Fruit fly (Drosophila melanogaster): ENCODE results near the gene Rsf1.
A peak's percentile ranks its signal among the peaks of the same experiment; 100 is the strongest.

The Rsf1 gene

DNA sequence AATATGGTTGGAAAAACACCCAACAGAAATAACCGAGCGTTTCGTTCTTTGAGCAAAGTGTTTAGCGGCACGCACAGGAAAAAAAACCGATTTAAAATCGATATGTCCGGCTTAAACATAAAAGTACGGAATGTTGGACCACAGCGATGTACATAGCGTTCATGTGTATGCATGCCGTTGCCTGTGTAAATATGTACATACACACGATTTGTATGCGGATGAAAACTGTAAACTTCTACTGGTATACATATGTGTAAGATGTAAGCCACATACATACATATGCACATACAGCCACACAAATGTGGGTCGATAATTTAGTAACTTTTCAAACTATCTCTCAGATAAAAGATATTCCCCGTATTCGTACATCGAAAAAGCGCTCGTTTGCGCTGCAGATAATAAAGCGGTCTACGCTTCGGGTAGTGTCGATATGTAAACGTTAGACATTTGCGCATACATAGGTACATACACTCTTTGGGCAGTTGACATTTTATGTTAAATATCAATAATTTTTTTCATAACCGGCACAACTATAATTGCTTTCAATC lies 13.6 kb downstream of the Rsf1 start (continued):
- TF ChIP-seq lilli (GFP tag; optimal IDR thresholded peaks at IDR 0.05) (no peak), CG12155 (GFP tag; optimal IDR thresholded peaks at IDR 0.05) (no peak), CG14441 (GFP tag; IDR thresholded peaks at IDR 0.05) (no peak), CG11504 (tag; optimal IDR thresholded peaks at IDR 0.05) (no peak), CG9437 (GFP tag; optimal IDR thresholded peaks at IDR 0.05) (no peak), prd (optimal IDR thresholded peaks at IDR 0.05) (no peak), prd (GFP tag; IDR thresholded peaks at IDR 0.05) (no peak), Hand (GFP tag; optimal IDR thresholded peaks at IDR 0.05) (no peak), HHEX (GFP tag; optimal IDR thresholded peaks at IDR 0.05) (no peak), CG15011 (GFP tag; optimal IDR thresholded peaks at IDR 0.05) (no peak), nmo (GFP tag; optimal IDR thresholded peaks at IDR 0.05) (no peak), Hr78 (GFP tag; optimal IDR thresholded peaks at IDR 0.05) (no peak), gem (tag; optimal IDR thresholded peaks at IDR 0.05) (no peak), az2 (GFP tag; optimal IDR thresholded peaks at IDR 0.05) (no peak), CG8765 (GFP tag; IDR thresholded peaks at IDR 0.05) (no peak), CG14667 (GFP tag; IDR thresholded peaks at IDR 0.05) (no peak), Bteb2 (GFP tag; optimal IDR thresholded peaks at IDR 0.05) (no peak), D19A (tag; optimal IDR thresholded peaks at IDR 0.05) (no peak), CG16779 (GFP tag; IDR thresholded peaks at IDR 0.05) (no peak), sens (GFP tag) (peak; percentile 86), pita (GFP tag; optimal IDR thresholded peaks at IDR 0.05) (no peak), CG14050 (GFP tag; IDR thresholded peaks at IDR 0.05) (no peak), Gug (GFP tag; IDR thresholded peaks at IDR 0.05) (no peak), otp (GFP tag; IDR thresholded peaks at IDR 0.05) (no peak), ap (GFP tag; IDR thresholded peaks at IDR 0.05) (no peak), CG17385 (GFP tag; optimal IDR thresholded peaks at IDR 0.05) (no peak), CG12391 (tag; optimal IDR thresholded peaks at IDR 0.05) (no peak), CG3726 (GFP tag; IDR thresholded peaks at IDR 0.05) (no peak), H15 (GFP tag; IDR thresholded peaks at IDR 0.05) (no peak), PHDP (tag; optimal IDR thresholded peaks at IDR 0.05) (no peak), ash1 (GFP tag; optimal IDR thresholded peaks at IDR 0.05) (no peak), CG9932 (GFP tag; IDR thresholded peaks at IDR 0.05) (no peak), chn (GFP tag; optimal IDR thresholded peaks at IDR 0.05) (no peak), eve (GFP tag; optimal IDR thresholded peaks at IDR 0.05) (peak in 1 of 2 experiments; percentile 91), CG4730 (GFP tag; IDR thresholded peaks at IDR 0.05) (no peak), CG7357 (GFP tag; IDR thresholded peaks at IDR 0.05) (no peak), wek (GFP tag; optimal IDR thresholded peaks at IDR 0.05) (peak; percentile 70), CG14860 (GFP tag; IDR thresholded peaks at IDR 0.05; ENCODE audit: partially characterized antibody) (no peak), CG4617 (GFP tag; optimal IDR thresholded peaks at IDR 0.05; ENCODE audit: borderline replicate concordance) (no peak), Ssrp (tag; optimal IDR thresholded peaks at IDR 0.05) (no peak), CG18599 (GFP tag; optimal IDR thresholded peaks at IDR 0.05) (no peak), CG2678 (tag; optimal IDR thresholded peaks at IDR 0.05) (no peak), Mad (GFP tag; optimal IDR thresholded peaks at IDR 0.05) (no peak), ase (GFP tag; IDR thresholded peaks at IDR 0.05) (no peak), al (GFP tag; IDR thresholded peaks at IDR 0.05) (no peak), jing (GFP tag; optimal IDR thresholded peaks at IDR 0.05) (no peak), CG15073 (GFP tag; optimal IDR thresholded peaks at IDR 0.05) (no peak), sd (tag; optimal IDR thresholded peaks at IDR 0.05) (peak; percentile 76), YL-1 (GFP tag; optimal IDR thresholded peaks at IDR 0.05) (no peak), mam (GFP tag; optimal IDR thresholded peaks at IDR 0.05) (no peak), slbo (GFP tag; IDR thresholded peaks at IDR 0.05) (no peak), CG2120 (GFP tag; optimal IDR thresholded peaks at IDR 0.05) (no peak)

Data from whole organism, embryonic.